Fruit fly (Drosophila melanogaster): ENCODE measurements around the gene Chc.

Gene Chc

dm6 chrX:15802880-15803650, 32.2 kb downstream of the Chc start (continued):
- no peak for TF ChIP-seq tx (GFP tag; optimal IDR thresholded peaks at IDR 0.05)
- peak; percentile 70; the same call in 2 of the 3 replicates for TF ChIP-seq hb (GFP tag; IDR thresholded peaks at IDR 0.05; ENCODE audit: partially characterized antibody)
- TF ChIP-seq unc-4 (GFP tag; IDR thresholded peaks at IDR 0.05; ENCODE audit: partially characterized antibody), result peak; percentile 73
- TF ChIP-seq zen2 (GFP tag; IDR thresholded peaks at IDR 0.05; ENCODE audit: partially characterized antibody), result peak; percentile 69
- TF ChIP-seq ind (GFP tag; optimal IDR thresholded peaks at IDR 0.05), result peak; percentile 3
- TF ChIP-seq inv (GFP tag; IDR thresholded peaks at IDR 0.05; ENCODE audit: partially characterized antibody), result peak; percentile 70
- TF ChIP-seq crp (GFP tag; optimal IDR thresholded peaks at IDR 0.05), result no peak
- TF ChIP-seq CG18262 (tag; optimal IDR thresholded peaks at IDR 0.05), result peak; percentile 36
- TF ChIP-seq scrt (GFP tag; optimal IDR thresholded peaks at IDR 0.05), result peak; percentile 14
- TF ChIP-seq vvl (GFP tag; IDR thresholded peaks at IDR 0.05), result peak; percentile 18; the same call in 1 of the 2 replicates
- 0 out of 2 replicates have a peak, but pooled peaks have one; percentile 25 for TF ChIP-seq CG1024 (GFP tag; IDR thresholded peaks at IDR 0.05)
- TF ChIP-seq hbn (GFP tag; IDR thresholded peaks at IDR 0.05; ENCODE audit: partially characterized antibody), result peak; percentile 66; the same call in 1 of the 2 replicates
- peak; percentile 70 for TF ChIP-seq HLH4C (GFP tag; IDR thresholded peaks at IDR 0.05; ENCODE audit: partially characterized antibody)
- TF ChIP-seq Sox100B (GFP tag; optimal IDR thresholded peaks at IDR 0.05), result peak; percentile 20
- TF ChIP-seq CG32772 (GFP tag; IDR thresholded peaks at IDR 0.05), result no peak
- TF ChIP-seq CG15011 (GFP tag; optimal IDR thresholded peaks at IDR 0.05), result no peak
- TF ChIP-seq cas (GFP tag; IDR thresholded peaks at IDR 0.05), result no peak
- no peak for TF ChIP-seq E2f2 (GFP tag; IDR thresholded peaks at IDR 0.05)
- TF ChIP-seq chinmo (GFP tag; IDR thresholded peaks at IDR 0.05; ENCODE audit: partially characterized antibody), result peak; percentile 65; the same call in 2 of the 4 replicates
- TF ChIP-seq NfI (GFP tag; optimal IDR thresholded peaks at IDR 0.05), result peak; percentile 23
- peak; percentile 81 for TF ChIP-seq CG13287 (GFP tag; IDR thresholded peaks at IDR 0.05; ENCODE audit: partially characterized antibody)
- TF ChIP-seq mam (GFP tag; optimal IDR thresholded peaks at IDR 0.05), result peak; percentile 15
- TF ChIP-seq CG9932 (GFP tag; IDR thresholded peaks at IDR 0.05), result peak; percentile 62
- TF ChIP-seq tna (GFP tag; IDR thresholded peaks at IDR 0.05; ENCODE audit: partially characterized antibody), result peak; percentile 38; the same call in 1 of the 2 replicates
- no peak for TF ChIP-seq Oaz (GFP tag; IDR thresholded peaks at IDR 0.05)
- peak; percentile 52 for TF ChIP-seq Meics (GFP tag; optimal IDR thresholded peaks at IDR 0.05)
- peak; percentile 11 for TF ChIP-seq trem (tag; optimal IDR thresholded peaks at IDR 0.05)
- no peak for TF ChIP-seq peb (GFP tag; IDR thresholded peaks at IDR 0.05)
- TF ChIP-seq Dll (GFP tag; IDR thresholded peaks at IDR 0.05; ENCODE audit: partially characterized antibody), result peak; percentile 75; the same call in 3 of the 4 replicates
- no peak for TF ChIP-seq CG1792 (GFP tag; optimal IDR thresholded peaks at IDR 0.05)
- TF ChIP-seq CG2116 (GFP tag; optimal IDR thresholded peaks at IDR 0.05), result peak; percentile 36
- peak; percentile 31 for TF ChIP-seq CG2120 (GFP tag; optimal IDR thresholded peaks at IDR 0.05)
- TF ChIP-seq CG17802 (tag; optimal IDR thresholded peaks at IDR 0.05), result peak; percentile 53
- TF ChIP-seq MBD-R2 (GFP tag; IDR thresholded peaks at IDR 0.05), result peak; percentile 44
- peak; percentile 28 for TF ChIP-seq CG14710 (tag; optimal IDR thresholded peaks at IDR 0.05)
- no peak for TF ChIP-seq psq (GFP tag; optimal IDR thresholded peaks at IDR 0.05)
- TF ChIP-seq Fer1 (GFP tag; optimal IDR thresholded peaks at IDR 0.05), result peak; percentile 6
- peak; percentile 18 for TF ChIP-seq CG7839 (tag; optimal IDR thresholded peaks at IDR 0.05)
- TF ChIP-seq grau (tag; optimal IDR thresholded peaks at IDR 0.05), result peak; percentile 37
- TF ChIP-seq sna (GFP tag; IDR thresholded peaks at IDR 0.05; ENCODE audit: partially characterized antibody), result peak; percentile 31; the same call in 1 of the 2 replicates
- peak; percentile 17 for TF ChIP-seq zen (tag; optimal IDR thresholded peaks at IDR 0.05)
- TF ChIP-seq CG14860 (GFP tag; IDR thresholded peaks at IDR 0.05; ENCODE audit: partially characterized antibody), result peak; percentile 74
- TF ChIP-seq Nf-YC (tag; optimal IDR thresholded peaks at IDR 0.05), result peak; percentile 88
- peak; percentile 55 for TF ChIP-seq ato (GFP tag; IDR thresholded peaks at IDR 0.05; ENCODE audit: partially characterized antibody)
- TF ChIP-seq CG10979 (tag; optimal IDR thresholded peaks at IDR 0.05), result peak; percentile 20
- peak; percentile 34 for TF ChIP-seq CG6765 (GFP tag; optimal IDR thresholded peaks at IDR 0.05)
- peak; percentile 31 for TF ChIP-seq CG2712 (tag; optimal IDR thresholded peaks at IDR 0.05)

All from whole organism, embryonic.